Worm (Caenorhabditis elegans) whole organism, L1 larva: ENCODE results near the gene R07B1.9.

Source experiments
- elt-2 ChIP-seq: sonication (generic microtip); optimal IDR thresholded peaks from 2 replicates; lab custom pipeline; 2016; ENCODE audit warnings: missing genetic modification characterization, mild to moderate bottlenecking, inconsistent platforms, missing compliant biosample characterization, missing genetic modification reagents
- lin-13 ChIP-seq: fragments of 150-350 bp; optimal IDR thresholded peaks from 2 replicates; lab custom pipeline; 2014; ENCODE audit warnings: missing biosample characterization, missing genetic modification reagents, missing genetic modification characterization

- TF ChIP-seq lin-13 (GFP tag; lab: Kevin White, UChicago) (no peak), elt-2 (tag; lab: Kevin White, UChicago) (peak; percentile 90)
Measured at ce11 chrX:9858069-9858468, 19.1 kb upstream of the R07B1.9 start, which contains the start of gene scav-5.
